Fruit fly (Drosophila melanogaster) whole organism, embryonic: Measurements from ENCODE around the gene Lcp65Ab1.
A peak's percentile ranks its signal among the peaks of the same experiment; 100 is the strongest.

Source experiments
- Aef1 ChIP-seq: fragments of 200-800 bp; sonication (Bioruptor generic); IDR thresholded peaks from 3 replicates; pipeline ENCODE4 v1.3.6; 2022; ENCODE audit warnings: missing biosample characterization, missing genetic modification characterization
- Asciz ChIP-seq: fragments of 200-800 bp; sonication (Bioruptor generic); optimal IDR thresholded peaks from 2 replicates; lab custom pipeline; 2017; ENCODE audit warnings: missing biosample characterization, mild to moderate bottlenecking, missing genetic modification characterization, missing genetic modification reagents
- Atf3 ChIP-seq: fragments of 200-800 bp; sonication (Bioruptor generic); optimal IDR thresholded peaks from 3 replicates; lab custom pipeline; 2016; ENCODE audit warnings: missing biosample characterization, missing genetic modification characterization
- Atf6 ChIP-seq: fragments of 200-800 bp; sonication (Bioruptor generic); IDR thresholded peaks from 2 replicates; pipeline ENCODE4 v1.3.6; 2022; ENCODE audit warnings: missing biosample characterization, missing genetic modification characterization
- Awh ChIP-seq: fragments of 200-800 bp; sonication (Bioruptor generic); IDR thresholded peaks from 2 replicates; pipeline ENCODE4, ENCODE4 v1.3.6; 2022; ENCODE audit warnings: missing biosample characterization, missing genetic modification characterization
- Blimp-1 ChIP-seq: fragments of 200-800 bp; sonication (Bioruptor generic); optimal IDR thresholded peaks from 3 replicates; lab custom pipeline; 2018; ENCODE audit warnings: missing biosample characterization, missing genetic modification characterization, mild to moderate bottlenecking, moderate library complexity, missing genetic modification reagents
- CG10565 ChIP-seq: fragments of 200-800 bp; sonication (Bioruptor generic); optimal IDR thresholded peaks from 3 replicates; lab custom pipeline; 2016; ENCODE audit warnings: missing biosample characterization, mild to moderate bottlenecking, missing genetic modification characterization
- CG11093 ChIP-seq: fragments of 200-800 bp; sonication (Bioruptor generic); IDR thresholded peaks from 3 replicates; pipeline ENCODE4 v1.3.6; 2022; ENCODE audit warnings: missing biosample characterization, missing genetic modification characterization
- CG12942 ChIP-seq: fragments of 200-800 bp; sonication (Bioruptor generic); optimal IDR thresholded peaks from 3 replicates; lab custom pipeline; 2016; ENCODE audit warnings: missing biosample characterization, missing genetic modification characterization
- CG14965 ChIP-seq: fragments of 200-800 bp; sonication (Bioruptor generic); optimal IDR thresholded peaks from 2 replicates; lab custom pipeline; 2016; ENCODE audit warnings: missing biosample characterization, missing genetic modification characterization, borderline replicate concordance
- CG15696 ChIP-seq: fragments of 200-800 bp; sonication (Bioruptor generic); optimal IDR thresholded peaks from 2 replicates; lab custom pipeline; 2019; ENCODE audit warnings: missing biosample characterization, mild to moderate bottlenecking, missing genetic modification characterization, moderate library complexity
- CG1603 ChIP-seq: fragments of 200-800 bp; sonication (Bioruptor generic); optimal IDR thresholded peaks from 2 replicates; lab custom pipeline; 2019; ENCODE audit warnings: missing biosample characterization, mild to moderate bottlenecking, missing genetic modification characterization, moderate library complexity
- CG30403 ChIP-seq: fragments of 200-800 bp; sonication (Bioruptor generic); optimal IDR thresholded peaks from 3 replicates; lab custom pipeline; 2016; ENCODE audit warnings: missing biosample characterization, missing genetic modification characterization
- CG34422 ChIP-seq: fragments of 200-800 bp; sonication (Bioruptor generic); IDR thresholded peaks from 3 replicates; pipeline ENCODE4 v1.3.6; 2022; ENCODE audit warnings: missing biosample characterization, missing genetic modification characterization
- CG3995 ChIP-seq: fragments of 200-800 bp; sonication (Bioruptor generic); optimal IDR thresholded peaks from 3 replicates; lab custom pipeline; 2016; ENCODE audit warnings: missing biosample characterization, missing genetic modification characterization
- CG6683 ChIP-seq: fragments of 200-800 bp; sonication (Bioruptor generic); optimal IDR thresholded peaks from 2 replicates; lab custom pipeline; 2017; ENCODE audit warnings: missing biosample characterization, mild to moderate bottlenecking, missing genetic modification characterization, missing genetic modification reagents
- CG6791 ChIP-seq: fragments of 200-800 bp; sonication (Bioruptor generic); IDR thresholded peaks from 3 replicates; pipeline ENCODE4 v1.3.6; 2022; ENCODE audit warnings: missing biosample characterization, missing genetic modification characterization; ENCODE audit not compliant: partially characterized antibody
- CG7987 ChIP-seq: fragments of 200-800 bp; sonication (Bioruptor generic); optimal IDR thresholded peaks from 2 replicates; lab custom pipeline; 2018; ENCODE audit warnings: missing biosample characterization, mild to moderate bottlenecking, missing genetic modification characterization, moderate library complexity
- CG8765 ChIP-seq: fragments of 200-800 bp; sonication (Bioruptor generic); IDR thresholded peaks from 2 replicates; pipeline ENCODE4 v1.3.6; 2022; ENCODE audit warnings: missing biosample characterization, missing genetic modification characterization
- CG9437 ChIP-seq: fragments of 200-800 bp; sonication (Bioruptor generic); optimal IDR thresholded peaks from 2 replicates; lab custom pipeline; 2018; ENCODE audit warnings: missing biosample characterization, mild to moderate bottlenecking, missing genetic modification characterization
- CkIIα-i1 ChIP-seq: fragments of 200-800 bp; sonication (Bioruptor generic); IDR thresholded peaks from 2 replicates; pipeline ENCODE4 v1.3.6; 2022; ENCODE audit warnings: missing biosample characterization, missing genetic modification characterization
- CoRest ChIP-seq: fragments of 200-800 bp; sonication (Bioruptor generic); optimal IDR thresholded peaks from 3 replicates; lab custom pipeline; 2018; ENCODE audit warnings: missing biosample characterization, mild to moderate bottlenecking, missing genetic modification characterization, moderate library complexity
- Doc3 ChIP-seq: fragments of 200-800 bp; sonication (Bioruptor generic); IDR thresholded peaks from 3 replicates; pipeline ENCODE4 v1.3.6; 2022; ENCODE audit warnings: missing biosample characterization, missing genetic modification characterization; ENCODE audit not compliant: partially characterized antibody
- Drgx ChIP-seq: fragments of 200-800 bp; sonication (Bioruptor generic); IDR thresholded peaks from 2 replicates; pipeline ENCODE4 v1.3.6; 2022; ENCODE audit warnings: missing biosample characterization, missing genetic modification characterization
- H15 ChIP-seq: fragments of 200-800 bp; sonication (Bioruptor generic); IDR thresholded peaks from 3 replicates; pipeline ENCODE4 v1.3.6; 2022; ENCODE audit warnings: missing biosample characterization, missing genetic modification characterization
- Jarid2 ChIP-seq: fragments of 200-800 bp; sonication (Bioruptor generic); optimal IDR thresholded peaks from 3 replicates; lab custom pipeline; 2017; ENCODE audit warnings: mild to moderate bottlenecking, missing biosample characterization, missing genetic modification reagents, missing genetic modification characterization
- Mes4 ChIP-seq: fragments of 200-800 bp; sonication (Bioruptor generic); optimal IDR thresholded peaks from 2 replicates; lab custom pipeline; 2016; ENCODE audit warnings: missing biosample characterization, missing genetic modification characterization
- Myb ChIP-seq: fragments of 200-800 bp; sonication (Bioruptor generic); optimal IDR thresholded peaks from 2 replicates; lab custom pipeline; 2016; ENCODE audit warnings: missing biosample characterization, missing genetic modification characterization
- NC2α ChIP-seq: fragments of 200-800 bp; sonication (Bioruptor generic); optimal IDR thresholded peaks from 2 replicates; lab custom pipeline; 2016; ENCODE audit warnings: missing biosample characterization, missing genetic modification characterization
- NFAT ChIP-seq: fragments of 200-800 bp; sonication (Bioruptor generic); IDR thresholded peaks from 2 replicates; pipeline ENCODE4 v1.3.6; 2022; ENCODE audit warnings: missing biosample characterization, missing genetic modification characterization
- Nf-YA ChIP-seq: fragments of 200-800 bp; sonication (Bioruptor generic); IDR thresholded peaks from 2 replicates; pipeline ENCODE4 v1.3.6; 2022; ENCODE audit warnings: missing biosample characterization, missing genetic modification characterization
- Nf-YC ChIP-seq: fragments of 200-800 bp; optimal IDR thresholded peaks from 3 replicates; lab custom pipeline; 2019; ENCODE audit warnings: missing biosample characterization, mild to moderate bottlenecking, missing genetic modification characterization, moderate library complexity
- NfI ChIP-seq: fragments of 200-800 bp; sonication (Bioruptor generic); optimal IDR thresholded peaks from 3 replicates; lab custom pipeline; 2018; ENCODE audit warnings: missing biosample characterization, mild to moderate bottlenecking, missing genetic modification characterization, moderate library complexity
- Opbp ChIP-seq: fragments of 200-800 bp; sonication (Bioruptor generic); IDR thresholded peaks from 3 replicates; pipeline ENCODE4 v1.3.6; 2022; ENCODE audit warnings: missing biosample characterization, missing genetic modification characterization; ENCODE audit not compliant: partially characterized antibody
- Ravus ChIP-seq: fragments of 200-800 bp; sonication (Bioruptor generic); IDR thresholded peaks from 2 replicates; pipeline ENCODE4 v1.3.6; 2022; ENCODE audit warnings: missing biosample characterization, missing genetic modification characterization
- Sox102F ChIP-seq: fragments of 200-800 bp; sonication (Bioruptor generic); optimal IDR thresholded peaks from 2 replicates; lab custom pipeline; 2018; ENCODE audit warnings: missing biosample characterization, mild to moderate bottlenecking, missing genetic modification characterization, moderate library complexity
- Spps ChIP-seq: fragments of 200-800 bp; sonication (Bioruptor generic); optimal IDR thresholded peaks from 2 replicates; lab custom pipeline; 2018; ENCODE audit warnings: missing biosample characterization, mild to moderate bottlenecking, missing genetic modification characterization
- Stat92E ChIP-seq, 3 experiments: fragments of >200 bp in 2 of 3; fragments of 200-800 bp in 1 of 3; sonication (Bioruptor generic) in 1 of 3; optimal IDR thresholded peaks; 2 replicates each; lab custom pipeline; 2017 to 2019; ENCODE audit warnings: missing biosample characterization in 3 of 3, missing genetic modification characterization in 3 of 3, mild to moderate bottlenecking in 1 of 3, moderate library complexity in 1 of 3
- YL-1 ChIP-seq: fragments of 200-800 bp; sonication (Bioruptor generic); optimal IDR thresholded peaks from 3 replicates; lab custom pipeline; 2017; ENCODE audit warnings: missing biosample characterization, mild to moderate bottlenecking, missing genetic modification characterization
- ac ChIP-seq: fragments of 200-800 bp; sonication (Bioruptor generic); optimal IDR thresholded peaks from 3 replicates; lab custom pipeline; 2017; ENCODE audit warnings: missing biosample characterization, mild to moderate bottlenecking, missing genetic modification characterization
- ap ChIP-seq: fragments of 200-800 bp; sonication (Bioruptor generic); IDR thresholded peaks from 2 replicates; pipeline ENCODE4 v1.3.6; 2022; ENCODE audit warnings: missing biosample characterization, missing genetic modification characterization
- croc ChIP-seq: fragments of 200-800 bp; sonication (Bioruptor generic); conservative IDR thresholded peaks from 3 replicates; pipeline ENCODE4 v1.3.6; 2022; ENCODE audit warnings: missing biosample characterization, missing genetic modification characterization
- cwo ChIP-seq: fragments of 200-800 bp; sonication (Bioruptor generic); optimal IDR thresholded peaks from 3 replicates; lab custom pipeline; 2017; ENCODE audit warnings: missing biosample characterization, missing genetic modification characterization, mild to moderate bottlenecking, moderate library complexity, missing genetic modification reagents
- eyg ChIP-seq: fragments of 200-800 bp; sonication (Bioruptor generic); optimal IDR thresholded peaks from 3 replicates; lab custom pipeline; 2016; ENCODE audit warnings: missing biosample characterization, missing genetic modification characterization
- lab ChIP-seq: fragments of 200-800 bp; sonication (Bioruptor generic); optimal IDR thresholded peaks from 3 replicates; lab custom pipeline; 2017; ENCODE audit warnings: missing biosample characterization, missing genetic modification characterization, mild to moderate bottlenecking, moderate library complexity, missing genetic modification reagents
- p53 ChIP-seq: fragments of 200-800 bp; sonication (Bioruptor generic); optimal IDR thresholded peaks from 2 replicates; lab custom pipeline; 2016; ENCODE audit warnings: missing biosample characterization, missing genetic modification characterization
- run ChIP-seq: fragments of 200-800 bp; sonication (Bioruptor generic); optimal IDR thresholded peaks from 3 replicates; lab custom pipeline; 2018; ENCODE audit warnings: missing biosample characterization, mild to moderate bottlenecking, missing genetic modification characterization
- so ChIP-seq: fragments of 200-800 bp; sonication (Bioruptor generic); IDR thresholded peaks from 3 replicates; pipeline ENCODE4 v1.3.6; 2022; ENCODE audit warnings: missing biosample characterization, missing genetic modification characterization
- ssp ChIP-seq: fragments of 200-800 bp; sonication (Bioruptor generic); IDR thresholded peaks from 2 replicates; pipeline ENCODE4 v1.3.6; 2022; ENCODE audit warnings: missing biosample characterization, missing genetic modification characterization
- stwl ChIP-seq: fragments of 200-800 bp; sonication (Bioruptor generic); optimal IDR thresholded peaks from 3 replicates; lab custom pipeline; 2018; ENCODE audit warnings: missing biosample characterization, mild to moderate bottlenecking, missing genetic modification characterization, moderate library complexity

Lcp65Ab1 gene

dm6 chr3L:6181776-6182175 is 32.4 kb downstream of the Lcp65Ab1 start, which contains the start of gene CG10274 (continued):
- TF ChIP-seq Atf3 (GFP tag; lab: Kevin White, UChicago): peak; percentile 59
- no peak for TF ChIP-seq Sox102F (GFP tag; lab: Kevin White, UChicago)
- peak; percentile 59; the same call in 1 of the 2 replicates for TF ChIP-seq NFAT (GFP tag; lab: Robert Waterston, UW)
- no peak for TF ChIP-seq CG1603 (tag; lab: Kevin White, UChicago)
- no peak for TF ChIP-seq Asciz (GFP tag; lab: Kevin White, UChicago)
- peak; percentile 77; the same call in 2 of the 3 replicates for TF ChIP-seq CG34422 (GFP tag; lab: Robert Waterston, UW)
- TF ChIP-seq YL-1: peak; percentile 65
- TF ChIP-seq CG12942 (GFP tag; lab: Kevin White, UChicago): peak; percentile 72
- TF ChIP-seq p53 (GFP tag; lab: Kevin White, UChicago): no peak
- TF ChIP-seq CG7987 (GFP tag; lab: Kevin White, UChicago): peak; percentile 1
- peak; percentile 81 for TF ChIP-seq NfI (GFP tag; lab: Kevin White, UChicago)
- TF ChIP-seq Atf6 (GFP tag; lab: Robert Waterston, UW): peak; percentile 66
- TF ChIP-seq Spps (tag; lab: Kevin White, UChicago): peak; percentile 56
- TF ChIP-seq Nf-YA: no peak
- TF ChIP-seq CG3995 (GFP tag; lab: Kevin White, UChicago): peak; percentile 79
- peak; percentile 90 for TF ChIP-seq stwl (tag; lab: Kevin White, UChicago)
- 0 out of 3 replicates have a peak, but pooled peaks have one; percentile 13 for TF ChIP-seq so
- TF ChIP-seq ap (GFP tag; lab: Robert Waterston, UW): no peak
- peak; percentile 35 for TF ChIP-seq NC2α (GFP tag; lab: Kevin White, UChicago)
- peak; percentile 72 for TF ChIP-seq Myb (GFP tag; lab: Kevin White, UChicago)
- TF ChIP-seq CG6791 (GFP tag; lab: Robert Waterston, UW): no peak
- TF ChIP-seq ssp: peak; percentile 53
- no peak for TF ChIP-seq Awh (GFP tag; lab: Robert Waterston, UW)
- peak; percentile 62; the same call in 2 of the 3 replicates for TF ChIP-seq croc (GFP tag; lab: Robert Waterston, UW)
- no peak for TF ChIP-seq CG8765
- TF ChIP-seq Doc3 (GFP tag; lab: Robert Waterston, UW): no peak
- TF ChIP-seq Blimp-1 (GFP tag; lab: Kevin White, UChicago): no peak
- no peak for TF ChIP-seq CkIIα-i1
- TF ChIP-seq Aef1 (GFP tag; lab: Robert Waterston, UW): peak; percentile 61
- peak; percentile 37; the same call in 1 of the 2 replicates for TF ChIP-seq Drgx
- TF ChIP-seq CG11093 (GFP tag; lab: Robert Waterston, UW): no peak
- TF ChIP-seq CG30403 (GFP tag; lab: Kevin White, UChicago): peak; percentile 90
- TF ChIP-seq CG10565: peak; percentile 33
- TF ChIP-seq Stat92E (GFP tag; optimal IDR thresholded peaks at IDR 0.05; lab: Kevin White, UChicago): peak in 1 of 3 experiments; percentile 39
- TF ChIP-seq CG9437: peak; percentile 67
- TF ChIP-seq CoRest (tag; lab: Kevin White, UChicago): peak; percentile 90
- TF ChIP-seq CG6683: peak; percentile 39
- TF ChIP-seq Jarid2 (GFP tag; lab: Kevin White, UChicago): no peak
- no peak for TF ChIP-seq Ravus (GFP tag; lab: Robert Waterston, UW)
- TF ChIP-seq run (tag; lab: Kevin White, UChicago): no peak
- TF ChIP-seq eyg (GFP tag; lab: Kevin White, UChicago): no peak
- no peak for TF ChIP-seq Nf-YC
- TF ChIP-seq H15 (GFP tag; lab: Robert Waterston, UW): peak; percentile 47; the same call in 1 of the 3 replicates
- no peak for TF ChIP-seq ac (GFP tag; lab: Kevin White, UChicago)
- no peak for TF ChIP-seq lab
- no peak for TF ChIP-seq Opbp (GFP tag; lab: Robert Waterston, UW)
- TF ChIP-seq Mes4 (GFP tag; lab: Kevin White, UChicago): peak; percentile 55
- peak; percentile 82 for TF ChIP-seq CG15696
- no peak for TF ChIP-seq CG14965
- TF ChIP-seq cwo (GFP tag; lab: Kevin White, UChicago): no peak
